Worm (Caenorhabditis elegans): ENCODE data around the gene T04C12.8.

ce11 chrV:11093163-11094091 lies 24.3 kb upstream of the T04C12.8 start, which contains the start of gene lact-8:
- TF ChIP-seq nhr-232 (tag; optimal IDR thresholded peaks at IDR 0.05) (no peak), ama-1 (optimal IDR thresholded peaks at IDR 0.05) (no peak), lim-6 (tag; optimal IDR thresholded peaks at IDR 0.05) (no peak), ceh-22 (tag; optimal IDR thresholded peaks at IDR 0.05) (no peak)

Data from whole organism, late embryonic.